Worm (Caenorhabditis elegans): ENCODE measurements around the gene Y17G9A.4.
A peak's percentile ranks its signal among the peaks of the same experiment; 100 is the strongest.

Gene Y17G9A.4

DNA sequence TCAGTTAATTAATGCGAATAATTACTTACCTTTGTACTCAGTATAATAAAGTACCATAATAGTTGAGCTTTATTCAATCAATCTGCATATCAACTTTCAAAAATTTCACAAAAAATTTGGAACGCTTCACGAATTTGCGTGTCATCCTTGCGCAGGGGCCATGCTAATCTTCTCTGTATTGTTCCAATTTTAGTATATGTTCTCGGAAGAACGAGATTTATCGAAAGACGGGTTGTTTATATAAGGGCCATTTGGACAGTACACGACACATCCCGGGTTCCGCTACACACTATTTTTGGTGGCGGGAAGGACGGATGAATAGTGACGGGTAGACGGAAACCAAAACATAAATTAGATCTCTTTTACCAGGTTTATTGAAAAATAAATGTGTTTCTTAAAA is 3.2 kb upstream of the Y17G9A.4 start:
- TF ChIP-seq pes-1 (GFP tag; IDR thresholded peaks at IDR 0.05) (0 out of 2 replicates have a peak, but pooled peaks have one; percentile 32), ets-7 (tag; optimal IDR thresholded peaks at IDR 0.05) (no peak), tbx-11 (GFP tag; IDR thresholded peaks at IDR 0.05) (0 out of 2 replicates have a peak, but pooled peaks have one; percentile 19)

ce11 chrIV:4858573-4858972 is 2.8 kb downstream of the Y17G9A.4 start, which contains the start of gene Y17G9A.3:
Gene Y17G9A.3 (minus strand): TSS chrIV:4858673.
- TF ChIP-seq scrt-1 (GFP tag; IDR thresholded peaks at IDR 0.05) (no peak), B0310.2 (tag; optimal IDR thresholded peaks at IDR 0.05) (no peak), ama-1 (optimal IDR thresholded peaks at IDR 0.05) (no peak), sea-1 (GFP tag; conservative IDR thresholded peaks at IDR 0.05) (no peak), ets-7 (tag; optimal IDR thresholded peaks at IDR 0.05) (no peak), hmg-4 (GFP tag; optimal IDR thresholded peaks at IDR 0.05) (no peak), flt-1 (GFP tag; IDR thresholded peaks at IDR 0.05) (no peak), tra-4 (tag; optimal IDR thresholded peaks at IDR 0.05) (no peak), tbx-37 (GFP tag; conservative IDR thresholded peaks at IDR 0.05) (no peak)

DNA sequence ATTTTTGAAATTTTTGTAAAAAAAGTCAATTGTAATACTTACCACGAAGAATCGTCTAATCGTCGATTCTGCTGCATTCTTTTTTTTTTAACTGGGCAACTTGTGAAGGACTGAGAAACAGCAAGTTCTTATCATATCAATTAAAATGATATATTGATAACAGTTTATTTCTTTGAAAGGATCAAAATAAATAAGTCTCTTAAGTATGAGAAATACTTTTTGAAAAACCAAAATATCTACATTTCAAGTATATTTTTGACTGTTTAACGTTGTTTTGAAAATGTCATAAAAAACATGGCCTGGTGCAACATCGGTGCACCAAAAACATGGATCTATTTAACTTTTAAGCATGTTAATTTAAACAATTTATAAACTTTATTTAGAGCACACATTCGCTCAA is 5.2 kb downstream of the Y17G9A.4 start, which contains the start of gene Y17G9A.2:
TSS of gene Y17G9A.2 (minus strand) at position 101 of the 400 bp plus-strand sequence.
- TF ChIP-seq ceh-36 (tag; optimal IDR thresholded peaks at IDR 0.05): no peak
- no peak for TF ChIP-seq ets-7 (tag; optimal IDR thresholded peaks at IDR 0.05)

DNA sequence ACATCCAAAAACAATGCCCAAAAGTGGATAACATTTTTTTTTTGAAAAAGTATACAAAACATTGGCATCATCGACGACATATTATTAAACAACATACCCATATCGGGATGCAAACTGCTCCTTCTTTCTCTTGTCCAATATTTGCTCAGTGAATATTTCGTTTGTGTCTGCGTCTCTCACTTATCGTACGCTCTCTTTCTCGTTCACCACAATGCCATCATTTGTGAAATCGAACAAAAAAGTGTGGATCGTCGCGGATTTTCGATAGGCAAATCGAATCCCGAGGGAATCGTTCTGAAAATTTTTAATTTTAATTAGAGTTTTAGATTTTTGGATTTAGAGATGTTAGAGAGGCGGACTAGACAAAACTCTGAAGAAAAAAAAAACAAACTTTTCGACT is 14.6 kb downstream of the Y17G9A.4 start, which contains the start of gene tat-2:
TSS of gene tat-2 (minus strand) at position 101 of the 400 bp plus-strand sequence.
- TF ChIP-seq F13C5.2 (tag; optimal IDR thresholded peaks at IDR 0.05): no peak
- TF ChIP-seq ceh-36 (tag; optimal IDR thresholded peaks at IDR 0.05): no peak
- TF ChIP-seq hmg-4 (GFP tag; optimal IDR thresholded peaks at IDR 0.05): no peak
- no peak for TF ChIP-seq tbx-11 (GFP tag; IDR thresholded peaks at IDR 0.05)

ce11 chrIV:4842030-4842429 is 19.3 kb downstream of the Y17G9A.4 start:
- TF ChIP-seq hmbx-1 (tag; optimal IDR thresholded peaks at IDR 0.05) (no peak), hnd-1 (tag; optimal IDR thresholded peaks at IDR 0.05) (no peak), ceh-36 (tag; optimal IDR thresholded peaks at IDR 0.05) (no peak), ama-1 (optimal IDR thresholded peaks at IDR 0.05) (no peak), B0310.2 (tag; optimal IDR thresholded peaks at IDR 0.05) (no peak), hmg-4 (GFP tag; optimal IDR thresholded peaks at IDR 0.05) (no peak), tbx-37 (GFP tag; conservative IDR thresholded peaks at IDR 0.05) (no peak), ets-7 (tag; optimal IDR thresholded peaks at IDR 0.05) (no peak), tra-4 (tag; optimal IDR thresholded peaks at IDR 0.05) (no peak), aly-1 (tag; optimal IDR thresholded peaks at IDR 0.05) (no peak), ceh-13 (GFP tag; optimal IDR thresholded peaks at IDR 0.05) (no peak), F13C5.2 (tag; optimal IDR thresholded peaks at IDR 0.05) (no peak)

- no peak for TF ChIP-seq tbx-37 (GFP tag; conservative IDR thresholded peaks at IDR 0.05)
- no peak for TF ChIP-seq flt-1 (GFP tag; IDR thresholded peaks at IDR 0.05)
- no peak for TF ChIP-seq F13C5.2 (tag; optimal IDR thresholded peaks at IDR 0.05)
- TF ChIP-seq hmg-4 (GFP tag; optimal IDR thresholded peaks at IDR 0.05): no peak
- TF ChIP-seq B0310.2 (tag; optimal IDR thresholded peaks at IDR 0.05): no peak
- TF ChIP-seq sea-1 (GFP tag; conservative IDR thresholded peaks at IDR 0.05): no peak
- TF ChIP-seq ets-7 (tag; optimal IDR thresholded peaks at IDR 0.05): no peak
- no peak for TF ChIP-seq tra-4 (tag; optimal IDR thresholded peaks at IDR 0.05)
- no peak for TF ChIP-seq ama-1 (optimal IDR thresholded peaks at IDR 0.05)
- no peak for TF ChIP-seq scrt-1 (GFP tag; IDR thresholded peaks at IDR 0.05)
- TF ChIP-seq ceh-13 (GFP tag; optimal IDR thresholded peaks at IDR 0.05): no peak
- TF ChIP-seq hnd-1 (tag; optimal IDR thresholded peaks at IDR 0.05): no peak
- TF ChIP-seq pes-1 (GFP tag; IDR thresholded peaks at IDR 0.05): no peak
- TF ChIP-seq ceh-36 (tag; optimal IDR thresholded peaks at IDR 0.05): no peak
- TF ChIP-seq hmbx-1 (tag; optimal IDR thresholded peaks at IDR 0.05): no peak
- no peak for TF ChIP-seq tbx-11 (GFP tag; IDR thresholded peaks at IDR 0.05)
- no peak for TF ChIP-seq aly-1 (tag; optimal IDR thresholded peaks at IDR 0.05)
Measured at ce11 chrIV:4829641-4830040, 31.7 kb downstream of the Y17G9A.4 start.

DNA sequence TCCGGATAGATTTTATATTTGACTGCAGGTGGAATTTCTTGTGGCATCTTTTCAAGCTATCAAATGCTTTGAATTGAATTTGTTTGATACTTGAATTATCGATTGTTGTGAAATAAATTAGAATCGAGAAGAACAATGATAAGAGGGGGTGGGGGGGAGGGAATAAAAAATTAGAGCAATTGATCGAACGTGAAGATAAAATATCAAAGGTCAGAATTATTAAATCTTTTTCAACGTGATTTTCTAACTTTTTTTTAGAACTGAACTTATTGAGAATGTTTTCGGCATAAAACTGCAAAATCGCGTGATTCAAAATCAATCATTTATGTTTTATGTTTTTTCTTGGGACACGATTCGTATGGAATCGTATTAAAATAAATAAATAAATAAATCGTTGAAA is 34.1 kb downstream of the Y17G9A.4 start, which contains the start of gene mpz-4:
TSS of gene mpz-4 (minus strand) at position 101 of the 400 bp plus-strand sequence.
- TF ChIP-seq pes-1 (GFP tag; IDR thresholded peaks at IDR 0.05) (no peak), F13C5.2 (tag; optimal IDR thresholded peaks at IDR 0.05) (no peak), flt-1 (GFP tag; IDR thresholded peaks at IDR 0.05) (no peak), tbx-11 (GFP tag; IDR thresholded peaks at IDR 0.05) (no peak), ama-1 (optimal IDR thresholded peaks at IDR 0.05) (no peak), hmg-4 (GFP tag; optimal IDR thresholded peaks at IDR 0.05) (no peak), sea-1 (GFP tag; conservative IDR thresholded peaks at IDR 0.05) (no peak), hmbx-1 (tag; optimal IDR thresholded peaks at IDR 0.05) (no peak), B0310.2 (tag; optimal IDR thresholded peaks at IDR 0.05) (no peak), tbx-37 (GFP tag; conservative IDR thresholded peaks at IDR 0.05) (no peak), ceh-36 (tag; optimal IDR thresholded peaks at IDR 0.05) (no peak), tra-4 (tag; optimal IDR thresholded peaks at IDR 0.05) (no peak), hnd-1 (tag; optimal IDR thresholded peaks at IDR 0.05) (no peak)

ce11 chrIV:4821843-4822242 is 39.5 kb downstream of the Y17G9A.4 start:
- TF ChIP-seq tbx-11 (GFP tag; IDR thresholded peaks at IDR 0.05) (no peak), hmbx-1 (tag; optimal IDR thresholded peaks at IDR 0.05) (no peak), B0310.2 (tag; optimal IDR thresholded peaks at IDR 0.05) (no peak), tbx-37 (GFP tag; conservative IDR thresholded peaks at IDR 0.05) (no peak), sea-1 (GFP tag; conservative IDR thresholded peaks at IDR 0.05) (no peak), ceh-36 (tag; optimal IDR thresholded peaks at IDR 0.05) (no peak), hmg-4 (GFP tag; optimal IDR thresholded peaks at IDR 0.05) (no peak), ama-1 (optimal IDR thresholded peaks at IDR 0.05) (no peak), ceh-13 (GFP tag; optimal IDR thresholded peaks at IDR 0.05) (no peak), aly-1 (tag; optimal IDR thresholded peaks at IDR 0.05) (no peak), pes-1 (GFP tag; IDR thresholded peaks at IDR 0.05) (no peak), tra-4 (tag; optimal IDR thresholded peaks at IDR 0.05) (no peak), scrt-1 (GFP tag; IDR thresholded peaks at IDR 0.05) (no peak), F13C5.2 (tag; optimal IDR thresholded peaks at IDR 0.05) (no peak), flt-1 (GFP tag; IDR thresholded peaks at IDR 0.05) (no peak), hnd-1 (tag; optimal IDR thresholded peaks at IDR 0.05) (no peak), ets-7 (tag; optimal IDR thresholded peaks at IDR 0.05) (no peak)

Data from whole organism, early embryonic.